Worm (Caenorhabditis elegans) whole organism, L4/young adult: ENCODE measurements around the gene F46B3.14.

Experiments
- W03F9.2 ChIP-seq: fragments of 150-350 bp; optimal IDR thresholded peaks from 2 replicates; lab custom pipeline; 2014; ENCODE audit warnings: missing biosample characterization, missing genetic modification characterization
- dao-5 ChIP-seq: sonication (generic microtip); optimal IDR thresholded peaks from 2 replicates; lab custom pipeline; 2016; ENCODE audit warnings: missing genotype, missing genetic modification characterization, moderate library complexity, missing compliant biosample characterization
- him-1 ChIP-seq: sonication (generic microtip); optimal IDR thresholded peaks from 2 replicates; lab custom pipeline; 2016; ENCODE audit warnings: missing genotype, missing genetic modification reagents, missing genetic modification characterization, missing compliant biosample characterization

Gene F46B3.14

DNA sequence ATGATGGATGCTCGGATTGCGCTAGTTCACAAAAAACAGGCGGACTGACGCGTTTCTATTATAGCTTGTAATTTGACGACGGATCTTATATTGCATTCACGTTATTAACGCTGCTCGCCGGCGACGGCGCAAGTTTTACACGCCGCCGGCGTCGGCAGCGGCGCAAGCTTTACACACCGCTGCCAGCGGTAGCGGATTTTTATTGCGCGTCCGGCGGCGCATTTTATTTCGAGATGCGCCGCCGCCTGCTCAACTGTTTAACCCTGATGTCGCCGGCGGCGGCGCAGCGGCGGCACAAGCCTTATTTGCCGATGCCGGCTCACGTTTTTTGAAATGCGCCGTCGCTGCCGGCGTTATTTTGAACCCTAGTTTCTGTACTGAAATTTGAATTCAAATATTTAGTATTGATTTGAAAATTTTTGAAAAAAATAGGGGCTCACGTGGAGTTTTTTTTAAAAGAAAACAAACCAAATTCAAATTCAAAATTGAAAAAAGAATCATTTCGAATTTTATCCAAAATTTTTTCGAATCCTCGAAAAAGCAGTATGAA lies 26.5 kb downstream of the F46B3.14 start, which contains the start of gene ttr-57:
TSS of gene ttr-57 (plus strand) at position 500 of the 550 bp plus-strand sequence.
- no peak for TF ChIP-seq dao-5 (tag; lab: Kevin White, UChicago)
- no peak for TF ChIP-seq him-1 (tag; lab: Kevin White, UChicago)
- no peak for TF ChIP-seq W03F9.2 (tag; lab: Kevin White, UChicago)

ce11 chrV:20603014-20603413 lies 28.1 kb downstream of the F46B3.14 start, which contains the start of gene ttr-11:
TSS of gene ttr-11 (plus strand) at chrV:20603314.
- TF ChIP-seq W03F9.2 (tag; lab: Kevin White, UChicago) (no peak), him-1 (tag; lab: Kevin White, UChicago) (no peak), dao-5 (tag; lab: Kevin White, UChicago) (no peak)

DNA sequence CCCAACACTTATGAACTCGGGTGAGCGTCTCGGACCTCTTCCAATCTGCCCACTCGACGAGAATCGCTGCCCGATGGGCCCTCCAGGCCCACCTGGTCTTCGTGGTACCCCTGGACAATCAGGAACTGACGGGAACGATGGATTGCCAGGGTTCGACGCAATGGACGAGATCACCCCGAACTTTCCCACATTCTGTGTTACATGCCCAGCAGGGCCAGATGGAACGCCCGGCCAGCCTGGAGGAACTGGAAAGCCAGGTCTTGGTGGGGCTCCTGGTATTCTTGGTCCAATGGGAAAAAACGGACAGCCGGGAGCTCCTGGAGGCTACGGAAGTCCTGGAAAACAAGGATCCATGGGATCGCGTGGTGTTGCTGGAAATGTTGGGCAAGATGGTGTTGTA lies 30.5 kb downstream of the F46B3.14 start:
- TF ChIP-seq dao-5 (tag; lab: Kevin White, UChicago) (no peak), him-1 (tag; lab: Kevin White, UChicago) (no peak), W03F9.2 (tag; lab: Kevin White, UChicago) (no peak)

- no peak for TF ChIP-seq him-1 (tag; lab: Kevin White, UChicago)
- no peak for TF ChIP-seq W03F9.2 (tag; lab: Kevin White, UChicago)
- TF ChIP-seq dao-5 (tag; lab: Kevin White, UChicago): no peak
These were observed 31.4 kb downstream of the F46B3.14 start, which contains the start of gene col-163 for ce11 chrV:20599795-20600194. TSS of gene col-163 (plus strand) at chrV:20600095.

ce11 chrV:20597076-20597475 lies 34.1 kb downstream of the F46B3.14 start, which contains the start of gene F46B3.1:
TSS of gene F46B3.1 (minus strand) at chrV:20597176.
- TF ChIP-seq W03F9.2 (tag; lab: Kevin White, UChicago): no peak
- no peak for TF ChIP-seq dao-5 (tag; lab: Kevin White, UChicago)
- TF ChIP-seq him-1 (tag; lab: Kevin White, UChicago): no peak

- TF ChIP-seq dao-5 (tag; lab: Kevin White, UChicago): no peak
These were observed 35.5 kb downstream of the F46B3.14 start, which contains the start of gene F26F2.11 for ce11 chrV:20595653-20596052. TSS of gene F26F2.11 (minus strand) at chrV:20595753.

- TF ChIP-seq dao-5 (tag; lab: Kevin White, UChicago): no peak
- TF ChIP-seq W03F9.2 (tag; lab: Kevin White, UChicago): no peak
- no peak for TF ChIP-seq him-1 (tag; lab: Kevin White, UChicago)
These were observed 36.4 kb downstream of the F46B3.14 start, which contains the start of gene F26F2.10 for ce11 chrV:20594746-20595145. TSS of gene F26F2.10 (minus strand) at chrV:20594846.

- TF ChIP-seq W03F9.2 (tag; lab: Kevin White, UChicago): peak; percentile 95
- TF ChIP-seq him-1 (tag; lab: Kevin White, UChicago): peak; percentile 1
- TF ChIP-seq dao-5 (tag; lab: Kevin White, UChicago): no peak
These were observed 50.6 kb downstream of the F46B3.14 start, which contains the start of gene F26F2.7 for ce11 chrV:20580511-20581040. TSS of gene F26F2.7 (plus strand) at chrV:20580990.
